Worm (Caenorhabditis elegans) whole organism, late embryonic: ENCODE data around the gene nspb-2.
"Not testable (repeated sequence)": the region's sequence is repeated elsewhere in the genome, so short reads cannot be mapped to it uniquely, and the experiment has no call there.

Source experiments
- F13H6.1 ChIP-seq: sonication (generic microtip); optimal IDR thresholded peaks from 2 replicates; lab custom pipeline; 2016; ENCODE audit warnings: missing genetic modification characterization, missing compliant biosample characterization
- K09A11.1 ChIP-seq: sonication (generic microtip); optimal IDR thresholded peaks from 2 replicates; lab custom pipeline; 2017; ENCODE audit warnings: antibody characterized with exemption, mild to moderate bottlenecking, missing genetic modification characterization, missing compliant biosample characterization; ENCODE audit not compliant: insufficient read depth
- T23F11.4 ChIP-seq: fragments of 200-800 bp; sonication (Bioruptor generic); optimal IDR thresholded peaks from 2 replicates; lab custom pipeline; 2018; ENCODE audit warnings: mild to moderate bottlenecking, missing genetic modification characterization, missing compliant biosample characterization
- Y22D7AL.16 ChIP-seq: sonication (generic microtip); optimal IDR thresholded peaks from 2 replicates; lab custom pipeline; 2016; ENCODE audit warnings: missing genetic modification characterization, missing compliant biosample characterization
- ahr-1 ChIP-seq: sonication (generic microtip); optimal IDR thresholded peaks from 2 replicates; lab custom pipeline; 2016; ENCODE audit warnings: missing genetic modification characterization, missing compliant biosample characterization
- ama-1 ChIP-seq: fragments of 150-350 bp; optimal IDR thresholded peaks from 2 replicates; lab custom pipeline; 2014
- ceh-22 ChIP-seq: sonication (generic microtip); optimal IDR thresholded peaks from 2 replicates; lab custom pipeline; 2017; ENCODE audit warnings: missing biosample characterization, missing genetic modification characterization
- ceh-31 ChIP-seq: sonication (generic microtip); optimal IDR thresholded peaks from 2 replicates; lab custom pipeline; 2016; ENCODE audit warnings: missing genetic modification characterization, missing compliant biosample characterization
- elt-2 ChIP-seq: sonication (generic microtip); optimal IDR thresholded peaks from 2 replicates; lab custom pipeline; 2016; ENCODE audit warnings: missing genetic modification reagents, missing genetic modification characterization, missing compliant biosample characterization
- ets-4 ChIP-seq: sonication (generic microtip); optimal IDR thresholded peaks from 2 replicates; lab custom pipeline; 2016; ENCODE audit warnings: missing genetic modification characterization, missing compliant biosample characterization
- fax-1 ChIP-seq: sonication (generic microtip); optimal IDR thresholded peaks from 2 replicates; lab custom pipeline; 2016; ENCODE audit warnings: missing genotype, missing genetic modification characterization, missing compliant biosample characterization
- hlh-15 ChIP-seq: sonication (generic microtip); optimal IDR thresholded peaks from 2 replicates; lab custom pipeline; 2016; ENCODE audit warnings: missing genetic modification characterization, missing compliant biosample characterization
- hlh-30 ChIP-seq: sonication (generic microtip); optimal IDR thresholded peaks from 2 replicates; lab custom pipeline; 2017; ENCODE audit warnings: antibody characterized with exemption, missing genetic modification characterization, missing compliant biosample characterization; ENCODE audit not compliant: insufficient read depth
- mec-3 ChIP-seq: sonication (generic microtip); optimal IDR thresholded peaks from 2 replicates; lab custom pipeline; 2016; ENCODE audit warnings: borderline replicate concordance, missing genetic modification characterization, missing compliant biosample characterization
- nfya-1 ChIP-seq: sonication (generic microtip); optimal IDR thresholded peaks from 2 replicates; lab custom pipeline; 2017; ENCODE audit warnings: missing genetic modification characterization, mild to moderate bottlenecking, missing compliant biosample characterization, antibody characterized with exemption, moderate library complexity
- odd-2 ChIP-seq: sonication (generic microtip); optimal IDR thresholded peaks from 2 replicates; lab custom pipeline; 2017; ENCODE audit warnings: antibody characterized with exemption, mild to moderate bottlenecking, missing genetic modification characterization, missing compliant biosample characterization
- pag-3 ChIP-seq: sonication (generic microtip); optimal IDR thresholded peaks from 2 replicates; lab custom pipeline; 2016; ENCODE audit warnings: missing compliant biosample characterization, missing genetic modification characterization, borderline replicate concordance
- pax-1 ChIP-seq: fragments of 150-350 bp; optimal IDR thresholded peaks from 2 replicates; lab custom pipeline; 2014; ENCODE audit warnings: missing biosample characterization, missing genetic modification characterization
- pha-2 ChIP-seq: sonication (generic microtip); optimal IDR thresholded peaks from 2 replicates; lab custom pipeline; 2017; ENCODE audit warnings: mild to moderate bottlenecking, missing genetic modification characterization, missing compliant biosample characterization
- pqm-1 ChIP-seq: sonication (generic microtip); optimal IDR thresholded peaks from 2 replicates; lab custom pipeline; 2016; ENCODE audit warnings: missing genetic modification characterization, missing compliant biosample characterization
- sox-4 ChIP-seq: sonication (generic microtip); optimal IDR thresholded peaks from 2 replicates; lab custom pipeline; 2017; ENCODE audit warnings: mild to moderate bottlenecking, missing genetic modification characterization, inconsistent platforms, missing compliant biosample characterization
- tbx-2 ChIP-seq: sonication (generic microtip); optimal IDR thresholded peaks from 2 replicates; lab custom pipeline; 2016; ENCODE audit warnings: missing genetic modification characterization, missing compliant biosample characterization
- tbx-7 ChIP-seq: sonication (generic microtip); optimal IDR thresholded peaks from 2 replicates; lab custom pipeline; 2016; ENCODE audit warnings: missing genotype, missing genetic modification characterization, missing compliant biosample characterization
- ttx-3 ChIP-seq: sonication (generic microtip); optimal IDR thresholded peaks from 2 replicates; lab custom pipeline; 2016; ENCODE audit warnings: missing genetic modification reagents, missing genetic modification characterization, missing compliant biosample characterization
- unc-42 ChIP-seq: sonication (generic microtip); optimal IDR thresholded peaks from 2 replicates; lab custom pipeline; 2016; ENCODE audit warnings: missing genotype, missing genetic modification characterization, missing compliant biosample characterization
- unc-55 ChIP-seq: sonication (generic microtip); optimal IDR thresholded peaks from 2 replicates; lab custom pipeline; 2017; ENCODE audit warnings: missing biosample characterization, missing genetic modification reagents, missing genetic modification characterization
- ztf-16 ChIP-seq: sonication (generic microtip); optimal IDR thresholded peaks from 2 replicates; lab custom pipeline; 2017; ENCODE audit warnings: missing genetic modification characterization, missing compliant biosample characterization

The nspb-2 gene

ce11 chrIV:6591010-6591746, at the start of gene nspb-2, which contains the start of gene nspb-1:
Gene nspb-2 (plus strand): TSS chrIV:6591696.
Gene nspb-1 (minus strand): TSS chrIV:6591110.
- not testable (repeated sequence) for TF ChIP-seq mec-3 (tag; lab: Kevin White, UChicago); ama-1; Y22D7AL.16 (tag; lab: Kevin White, UChicago)

ce11 chrIV:6542962-6543361, 48.5 kb upstream of the nspb-2 start:
- TF ChIP-seq pha-2 (no peak), pag-3 (tag; lab: Kevin White, UChicago) (no peak), ztf-16 (tag; lab: Kevin White, UChicago) (no peak), unc-42 (peak; percentile 82)

ce11 chrIV:6547397-6547796, 44.1 kb upstream of the nspb-2 start:
- TF ChIP-seq tbx-7 (tag; lab: Kevin White, UChicago) (no peak), pax-1 (tag; lab: Kevin White, UChicago) (no peak), tbx-2 (tag; lab: Kevin White, UChicago) (no peak), pag-3 (tag; lab: Kevin White, UChicago) (no peak), unc-42 (peak; percentile 27)

ce11 chrIV:6548609-6549008, 42.9 kb upstream of the nspb-2 start, which contains the start of gene fan-1:
Gene fan-1 (plus strand): TSS chrIV:6548686.
- peak; percentile 8 for TF ChIP-seq ets-4
- no peak for TF ChIP-seq ztf-16 (tag; lab: Kevin White, UChicago)
- peak; percentile 26 for TF ChIP-seq nfya-1
- TF ChIP-seq pqm-1 (tag; lab: Kevin White, UChicago): no peak
- TF ChIP-seq, all 69 proteins: peak for 2

- TF ChIP-seq F13H6.1 (no peak), sox-4 (no peak), ama-1 (no peak), K09A11.1 (tag; lab: Kevin White, UChicago) (no peak), hlh-15 (tag; lab: Kevin White, UChicago) (no peak), mec-3 (tag; lab: Kevin White, UChicago) (no peak), odd-2 (tag; lab: Kevin White, UChicago) (no peak), ceh-31 (no peak), ahr-1 (tag; lab: Kevin White, UChicago) (no peak), unc-55 (no peak), ceh-22 (tag; lab: Kevin White, UChicago) (no peak)
- TF ChIP-seq, all 69 proteins: peak for 0
Observed at ce11 chrIV:6552036-6552435, 39.5 kb upstream of the nspb-2 start.

ce11 chrIV:6554865-6555264, 36.6 kb upstream of the nspb-2 start:
- TF ChIP-seq fax-1 (tag; lab: Kevin White, UChicago): no peak
- TF ChIP-seq elt-2 (tag; lab: Kevin White, UChicago): peak; percentile 86

ce11 chrIV:6555388-6556330, 35.8 kb upstream of the nspb-2 start, which contains the start of gene paqr-1:
Gene paqr-1 (minus strand): TSS chrIV:6555438.
- TF ChIP-seq ceh-31: peak; percentile 21
- peak; percentile 15 for TF ChIP-seq unc-42
- TF ChIP-seq hlh-30 (tag; lab: Kevin White, UChicago): peak; percentile 50
- TF ChIP-seq ttx-3 (tag; lab: Kevin White, UChicago): no peak
- no peak for TF ChIP-seq T23F11.4 (GFP tag; lab: Kevin White, UChicago)
- TF ChIP-seq, all 69 proteins: peak for 3
